Worm (Caenorhabditis elegans) whole organism, L4 larva: Measurements from ENCODE around the gene C08F11.17.

Source experiments
- F37D6.2 ChIP-seq: sonication (generic microtip); optimal IDR thresholded peaks from 2 replicates; lab custom pipeline; 2016; ENCODE audit warnings: mild to moderate bottlenecking, missing genetic modification characterization, missing compliant biosample characterization
- F44E2.7 ChIP-seq: fragments of 200-800 bp; sonication (Bioruptor generic); IDR thresholded peaks from 2 replicates; pipeline ENCODE4 v2.1.2; 2022; ENCODE audit warnings: missing genetic modification characterization, missing compliant biosample characterization
- R02D3.7 ChIP-seq: fragments of 150-350 bp; sonication (generic microtip); optimal IDR thresholded peaks from 3 replicates; lab custom pipeline; 2014; ENCODE audit warnings: missing biosample characterization, missing genetic modification characterization
- T20F7.1 ChIP-seq: fragments of 200-800 bp; sonication (Bioruptor generic); optimal IDR thresholded peaks from 2 replicates; lab custom pipeline; 2018; ENCODE audit warnings: mild to moderate bottlenecking, missing genetic modification characterization, missing compliant biosample characterization
- dpl-1 ChIP-seq: fragments of 150-350 bp; optimal IDR thresholded peaks from 2 replicates; lab custom pipeline; 2014; ENCODE audit warnings: missing biosample characterization, missing genetic modification reagents, missing genetic modification characterization
- mdl-1 ChIP-seq, 2 experiments: fragments of 150-350 bp in 1 of 2; sonication (generic microtip) in 1 of 2; optimal IDR thresholded peaks; 2 replicates each; lab custom pipeline; 2014 to 2017; ENCODE audit warnings: missing biosample characterization in 2 of 2, missing genetic modification characterization in 2 of 2
- nhr-237 ChIP-seq: sonication (generic microtip); optimal IDR thresholded peaks from 2 replicates; lab custom pipeline; 2017; ENCODE audit warnings: missing biosample characterization, missing genetic modification characterization
- skn-1 ChIP-seq: fragments of 150-350 bp; optimal IDR thresholded peaks from 2 replicates; lab custom pipeline; 2014; ENCODE audit warnings: missing biosample characterization, missing genetic modification characterization
- unc-39 ChIP-seq: sonication (generic microtip); optimal IDR thresholded peaks from 2 replicates; lab custom pipeline; 2017; ENCODE audit warnings: missing biosample characterization, missing genetic modification characterization
- vab-7 ChIP-seq: fragments of 200-800 bp; sonication (Bioruptor generic); IDR thresholded peaks from 2 replicates; pipeline ENCODE4 v1.3.6; 2022; ENCODE audit warnings: missing genetic modification reagents, missing genetic modification characterization, missing compliant biosample characterization

ce11 chrIV:13699384-13699788 is 49.2 kb upstream of the C08F11.17 start:
- no peak for TF ChIP-seq F37D6.2 (tag; lab: Kevin White, UChicago)
- TF ChIP-seq vab-7 (GFP tag; lab: Robert Waterston, UW): 0 out of 2 replicates have a peak, but pooled peaks have one; percentile 13
- no peak for TF ChIP-seq F44E2.7 (GFP tag; lab: Robert Waterston, UW)
- TF ChIP-seq T20F7.1 (GFP tag; lab: Kevin White, UChicago): no peak
- TF ChIP-seq unc-39: no peak
- TF ChIP-seq skn-1 (tag; lab: Kevin White, UChicago): no peak
- no peak for TF ChIP-seq dpl-1
- TF ChIP-seq mdl-1 (tag; optimal IDR thresholded peaks at IDR 0.05; lab: Kevin White, UChicago): no peak
- no peak for TF ChIP-seq nhr-237 (tag; lab: Kevin White, UChicago)
- TF ChIP-seq R02D3.7 (tag; lab: Kevin White, UChicago): no peak
